Worm (Caenorhabditis elegans): ENCODE results near the gene ZK856.5.
A peak's percentile ranks its signal among the peaks of the same experiment; 100 is the strongest.

The ZK856.5 gene

ce11 chrV:10178166-10178565 lies 11.8 kb downstream of the ZK856.5 start (continued):
- peak; percentile 40 for TF ChIP-seq nhr-28 (tag; optimal IDR thresholded peaks at IDR 0.05)

ce11 chrV:10174632-10175075 lies 15.3 kb downstream of the ZK856.5 start:
- TF ChIP-seq dve-1 (tag; optimal IDR thresholded peaks at IDR 0.05; ENCODE audit: insufficient read depth) (no peak), dmd-6 (GFP tag; IDR thresholded peaks at IDR 0.05) (peak; percentile 47), ces-1 (GFP tag; optimal IDR thresholded peaks at IDR 0.05) (peak; percentile 77), hmg-1.1 (GFP tag; IDR thresholded peaks at IDR 0.05) (peak; percentile 82), fkh-10 (GFP tag; optimal IDR thresholded peaks at IDR 0.05) (peak; percentile 98), egl-27 (tag; optimal IDR thresholded peaks at IDR 0.05) (no peak), lin-38 (GFP tag; IDR thresholded peaks at IDR 0.05) (peak; percentile 47; the same call in 1 of the 2 replicates), saeg-2 (GFP tag; IDR thresholded peaks at IDR 0.05) (0 out of 2 replicates have a peak, but pooled peaks have one; percentile 26), zag-1 (tag; optimal IDR thresholded peaks at IDR 0.05) (peak; percentile 20), hlh-11 (tag; optimal IDR thresholded peaks at IDR 0.05) (peak; percentile 56), lin-29 (GFP tag; IDR thresholded peaks at IDR 0.05) (no peak), lsy-2 (tag; optimal IDR thresholded peaks at IDR 0.05) (peak; percentile 62 to 85), aha-1 (tag) (peak; percentile 100), mep-1 (tag; optimal IDR thresholded peaks at IDR 0.05) (peak; percentile 85), F37D6.2 (tag; optimal IDR thresholded peaks at IDR 0.05) (peak; percentile 84), ceh-20 (GFP tag; IDR thresholded peaks at IDR 0.05) (peak; percentile 58; the same call in 1 of the 2 replicates), unc-62 (GFP tag; optimal IDR thresholded peaks at IDR 0.05 in 1 of 2) (peak in 1 of 2 experiments; percentile 1), unc-62 (tag; optimal IDR thresholded peaks at IDR 0.05) (peak; percentile 33), vab-7 (GFP tag; IDR thresholded peaks at IDR 0.05) (0 out of 2 replicates have a peak, but pooled peaks have one; percentile 33), set-16 (GFP tag; IDR thresholded peaks at IDR 0.05) (peak; percentile 81), hlh-30 (tag; optimal IDR thresholded peaks at IDR 0.05; ENCODE audit: insufficient read depth) (peak; percentile 73), mdl-1 (tag; optimal IDR thresholded peaks at IDR 0.05) (peak; percentile 18 to 90), nhr-11 (tag; optimal IDR thresholded peaks at IDR 0.05) (peak; percentile 86), mdt-29 (GFP tag; IDR thresholded peaks at IDR 0.05) (0 out of 2 replicates have a peak, but pooled peaks have one; percentile 25), tra-1 (GFP tag; IDR thresholded peaks at IDR 0.05) (peak; percentile 36; the same call in 1 of the 2 replicates), ceh-28 (tag; optimal IDR thresholded peaks at IDR 0.05) (peak; percentile 78), T20F7.1 (GFP tag; optimal IDR thresholded peaks at IDR 0.05) (no peak), nhr-42 (GFP tag; IDR thresholded peaks at IDR 0.05) (0 out of 2 replicates have a peak, but pooled peaks have one; percentile 15), hif-1 (tag; optimal IDR thresholded peaks at IDR 0.05) (peak in 1 of 2 experiments; percentile 66), arid-1 (GFP tag; conservative IDR thresholded peaks at IDR 0.05) (0 out of 2 replicates have a peak, but pooled peaks have one; percentile 31), nhr-25 (tag; optimal IDR thresholded peaks at IDR 0.05; ENCODE audit: borderline replicate concordance, insufficient read depth) (no peak), nhr-48 (tag; optimal IDR thresholded peaks at IDR 0.05) (peak; percentile 25), mxl-3 (GFP tag; optimal IDR thresholded peaks at IDR 0.05) (peak; percentile 28), mes-2 (tag; optimal IDR thresholded peaks at IDR 0.05; ENCODE audit: poor library complexity, severe bottlenecking) (peak; percentile 34), pqm-1 (tag; optimal IDR thresholded peaks at IDR 0.05) (no peak), rbr-2 (tag; optimal IDR thresholded peaks at IDR 0.05) (peak; percentile 89), lin-39 (tag; optimal IDR thresholded peaks at IDR 0.05) (no peak), lir-3 (tag; optimal IDR thresholded peaks at IDR 0.05) (no peak), egl-43 (GFP tag; IDR thresholded peaks at IDR 0.05) (peak; percentile 84), ctbp-1 (GFP tag; IDR thresholded peaks at IDR 0.05) (peak; percentile 85; the same call in 1 of the 2 replicates)

All from whole organism, L4 larva.